Fruit fly (Drosophila melanogaster) whole organism, embryonic: ENCODE measurements around the gene CG1840.
A peak's percentile ranks its signal among the peaks of the same experiment; 100 is the strongest.

Experiments used
- BEAF-32 ChIP-seq: fragments of 200-800 bp; sonication (Bioruptor generic); optimal IDR thresholded peaks from 3 replicates; lab custom pipeline; 2017; ENCODE audit warnings: missing biosample characterization, missing genetic modification characterization, mild to moderate bottlenecking, moderate library complexity, missing genetic modification reagents
- CG10267 ChIP-seq: fragments of 200-800 bp; sonication (Bioruptor generic); optimal IDR thresholded peaks from 2 replicates; lab custom pipeline; 2018; ENCODE audit warnings: missing biosample characterization, mild to moderate bottlenecking, missing genetic modification characterization, moderate library complexity
- CG10565 ChIP-seq: fragments of 200-800 bp; sonication (Bioruptor generic); optimal IDR thresholded peaks from 3 replicates; lab custom pipeline; 2016; ENCODE audit warnings: missing biosample characterization, mild to moderate bottlenecking, missing genetic modification characterization
- CG11560 ChIP-seq: fragments of 200-800 bp; sonication (Bioruptor generic); IDR thresholded peaks from 3 replicates; pipeline ENCODE4 v1.3.6; 2022; ENCODE audit warnings: missing biosample characterization, missing genetic modification characterization
- CG12659 ChIP-seq: fragments of 200-800 bp; sonication (Bioruptor generic); optimal IDR thresholded peaks from 3 replicates; lab custom pipeline; 2017; ENCODE audit warnings: mild to moderate bottlenecking, missing biosample characterization, missing genetic modification reagents, missing genetic modification characterization
- CG13287 ChIP-seq: fragments of 200-800 bp; sonication (Bioruptor generic); IDR thresholded peaks from 2 replicates; pipeline ENCODE4 v1.3.6; 2022; ENCODE audit warnings: missing biosample characterization, missing genetic modification characterization; ENCODE audit not compliant: partially characterized antibody
- CG14965 ChIP-seq: fragments of 200-800 bp; sonication (Bioruptor generic); optimal IDR thresholded peaks from 2 replicates; lab custom pipeline; 2016; ENCODE audit warnings: missing biosample characterization, missing genetic modification characterization, borderline replicate concordance
- CG16863 ChIP-seq: fragments of 200-800 bp; sonication (Bioruptor generic); optimal IDR thresholded peaks from 3 replicates; lab custom pipeline; 2016; ENCODE audit warnings: missing biosample characterization, missing genetic modification characterization
- CG17612 ChIP-seq: fragments of 200-800 bp; sonication (Bioruptor generic); IDR thresholded peaks from 2 replicates; pipeline ENCODE4 v1.3.6; 2022; ENCODE audit warnings: missing biosample characterization, missing genetic modification characterization
- CG32772 ChIP-seq: fragments of 200-800 bp; sonication (Bioruptor generic); IDR thresholded peaks from 2 replicates; pipeline ENCODE4 v1.3.6; 2022; ENCODE audit warnings: missing biosample characterization, missing genetic modification characterization
- CG33557 ChIP-seq: fragments of 200-800 bp; sonication (Bioruptor generic); optimal IDR thresholded peaks from 2 replicates; lab custom pipeline; 2019; ENCODE audit warnings: missing biosample characterization, mild to moderate bottlenecking, missing genetic modification characterization, moderate library complexity
- CG34224 ChIP-seq: fragments of 200-800 bp; sonication (Bioruptor generic); IDR thresholded peaks from 3 replicates; pipeline ENCODE4 v1.3.6; 2022; ENCODE audit warnings: missing biosample characterization, missing genetic modification characterization; ENCODE audit not compliant: partially characterized antibody
- CG4730 ChIP-seq: fragments of 200-800 bp; sonication (Bioruptor generic); IDR thresholded peaks from 2 replicates; pipeline ENCODE4 v1.3.6; 2022; ENCODE audit warnings: missing biosample characterization, missing genetic modification characterization
- CG6254 ChIP-seq: fragments of 200-800 bp; sonication (Bioruptor generic); optimal IDR thresholded peaks from 3 replicates; lab custom pipeline; 2017; ENCODE audit warnings: mild to moderate bottlenecking, missing biosample characterization, missing genetic modification reagents, missing genetic modification characterization
- CG6272 ChIP-seq: fragments of 200-800 bp; sonication (Bioruptor generic); IDR thresholded peaks from 2 replicates; pipeline ENCODE4 v1.3.6; 2022; ENCODE audit warnings: missing biosample characterization, missing genetic modification characterization
- CG6683 ChIP-seq: fragments of 200-800 bp; sonication (Bioruptor generic); optimal IDR thresholded peaks from 2 replicates; lab custom pipeline; 2017; ENCODE audit warnings: missing biosample characterization, mild to moderate bottlenecking, missing genetic modification characterization, missing genetic modification reagents
- CG7271 ChIP-seq: fragments of 200-800 bp; sonication (Bioruptor generic); optimal IDR thresholded peaks from 2 replicates; lab custom pipeline; 2018; ENCODE audit warnings: missing biosample characterization, mild to moderate bottlenecking, missing genetic modification characterization, moderate library complexity
- CG8281 ChIP-seq: fragments of 200-800 bp; sonication (Bioruptor generic); optimal IDR thresholded peaks from 2 replicates; lab custom pipeline; 2018; ENCODE audit warnings: missing biosample characterization, mild to moderate bottlenecking, missing genetic modification characterization, moderate library complexity
- CG9215 ChIP-seq: fragments of 200-800 bp; sonication (Bioruptor generic); IDR thresholded peaks from 2 replicates; pipeline ENCODE4 v1.3.6; 2022; ENCODE audit warnings: missing biosample characterization, missing genetic modification characterization
- Dip2 ChIP-seq: fragments of 200-800 bp; sonication (Bioruptor generic); IDR thresholded peaks from 2 replicates; pipeline ENCODE4 v1.3.6; 2022; ENCODE audit warnings: missing biosample characterization, missing genetic modification characterization
- Fer2 ChIP-seq: fragments of 200-800 bp; sonication (Bioruptor generic); optimal IDR thresholded peaks from 2 replicates; lab custom pipeline; 2018; ENCODE audit warnings: missing biosample characterization, mild to moderate bottlenecking, missing genetic modification characterization, moderate library complexity
- Gug ChIP-seq: fragments of 200-800 bp; sonication (Bioruptor generic); IDR thresholded peaks from 4 replicates; pipeline ENCODE4 v1.3.6; 2022; ENCODE audit warnings: missing biosample characterization, missing genetic modification characterization
- H15 ChIP-seq: fragments of 200-800 bp; sonication (Bioruptor generic); IDR thresholded peaks from 3 replicates; pipeline ENCODE4 v1.3.6; 2022; ENCODE audit warnings: missing biosample characterization, missing genetic modification characterization
- H2.0 ChIP-seq: fragments of 200-800 bp; sonication (Bioruptor generic); IDR thresholded peaks from 2 replicates; pipeline ENCODE4 v1.3.6; 2022; ENCODE audit warnings: missing biosample characterization, missing genetic modification characterization
- MTF-1 ChIP-seq: fragments of 200-800 bp; sonication (Bioruptor generic); optimal IDR thresholded peaks from 2 replicates; lab custom pipeline; 2018; ENCODE audit warnings: missing biosample characterization, mild to moderate bottlenecking, missing genetic modification characterization, borderline replicate concordance
- Nf-YA ChIP-seq: fragments of 200-800 bp; sonication (Bioruptor generic); IDR thresholded peaks from 2 replicates; pipeline ENCODE4 v1.3.6; 2022; ENCODE audit warnings: missing biosample characterization, missing genetic modification characterization
- Oaz ChIP-seq: fragments of 200-800 bp; sonication (Bioruptor generic); IDR thresholded peaks from 2 replicates; pipeline ENCODE4 v1.3.6; 2022; ENCODE audit warnings: missing biosample characterization, missing genetic modification characterization
- Sin3A ChIP-seq: fragments of >200 bp; optimal IDR thresholded peaks from 2 replicates; lab custom pipeline; 2018
- ato ChIP-seq: fragments of 200-800 bp; sonication (Bioruptor generic); IDR thresholded peaks from 2 replicates; pipeline ENCODE4 v1.3.6; 2022; ENCODE audit warnings: missing biosample characterization, missing genetic modification characterization; ENCODE audit not compliant: partially characterized antibody
- btn ChIP-seq: fragments of 200-800 bp; sonication (Bioruptor generic); optimal IDR thresholded peaks from 2 replicates; lab custom pipeline; 2016; ENCODE audit warnings: missing biosample characterization, missing genetic modification characterization
- cad ChIP-seq: fragments of >200 bp; optimal IDR thresholded peaks from 2 replicates; lab custom pipeline; 2017; ENCODE audit warnings: missing biosample characterization, missing genetic modification characterization
- dysf ChIP-seq: fragments of 200-800 bp; sonication (Bioruptor generic); IDR thresholded peaks from 3 replicates; pipeline ENCODE4 v1.3.6; 2022; ENCODE audit warnings: missing biosample characterization, missing genetic modification characterization
- gfzf ChIP-seq: fragments of 200-800 bp; sonication (Bioruptor generic); optimal IDR thresholded peaks from 2 replicates; lab custom pipeline; 2016; ENCODE audit warnings: missing biosample characterization, mild to moderate bottlenecking, missing genetic modification characterization, moderate library complexity
- grau ChIP-seq: fragments of 200-800 bp; optimal IDR thresholded peaks from 3 replicates; lab custom pipeline; 2019; ENCODE audit warnings: missing biosample characterization, mild to moderate bottlenecking, missing genetic modification characterization, moderate library complexity
- grn ChIP-seq: fragments of 200-800 bp; sonication (Bioruptor generic); optimal IDR thresholded peaks from 3 replicates; lab custom pipeline; 2017; ENCODE audit warnings: missing biosample characterization, missing genetic modification characterization
- hth ChIP-seq: fragments of >200 bp; optimal IDR thresholded peaks from 2 replicates; lab custom pipeline; 2017; ENCODE audit warnings: inconsistent platforms
- jigr1 ChIP-seq: fragments of 200-800 bp; sonication (Bioruptor generic); IDR thresholded peaks from 3 replicates; pipeline ENCODE4 v1.3.6; 2022; ENCODE audit warnings: missing biosample characterization, missing genetic modification characterization
- klu ChIP-seq: fragments of 200-800 bp; sonication (Bioruptor generic); IDR thresholded peaks from 2 replicates; pipeline ENCODE4 v1.3.6; 2022; ENCODE audit warnings: missing biosample characterization, missing genetic modification characterization
- lab ChIP-seq: fragments of 200-800 bp; sonication (Bioruptor generic); optimal IDR thresholded peaks from 3 replicates; lab custom pipeline; 2017; ENCODE audit warnings: missing biosample characterization, missing genetic modification characterization, mild to moderate bottlenecking, moderate library complexity, missing genetic modification reagents
- lov ChIP-seq, 2 experiments: fragments of 200-800 bp in 1 of 2; fragments of >200 bp in 1 of 2; sonication (Bioruptor generic) in 1 of 2; IDR thresholded peaks in 1 of 2; optimal IDR thresholded peaks in 1 of 2; 2 replicates in 1 of 2; 3 replicates in 1 of 2; pipeline versions ENCODE4 v1.3.6 to Lab custom; 2017 to 2022; ENCODE audit warnings: missing biosample characterization in 1 of 2, missing genetic modification characterization in 1 of 2
- mirr ChIP-seq: fragments of 200-800 bp; sonication (Bioruptor generic); optimal IDR thresholded peaks from 3 replicates; lab custom pipeline; 2018; ENCODE audit warnings: missing biosample characterization, mild to moderate bottlenecking, missing genetic modification characterization
- oc ChIP-seq: fragments of 200-800 bp; sonication (Bioruptor generic); optimal IDR thresholded peaks from 2 replicates; lab custom pipeline; 2018; ENCODE audit warnings: missing biosample characterization, mild to moderate bottlenecking, missing genetic modification characterization, moderate library complexity
- otp ChIP-seq: fragments of 200-800 bp; sonication (Bioruptor generic); IDR thresholded peaks from 3 replicates; pipeline ENCODE4, ENCODE4 v1.3.6; 2022; ENCODE audit warnings: missing biosample characterization, missing genetic modification characterization
- p53 ChIP-seq: fragments of 200-800 bp; sonication (Bioruptor generic); optimal IDR thresholded peaks from 2 replicates; lab custom pipeline; 2016; ENCODE audit warnings: missing biosample characterization, missing genetic modification characterization
- pum ChIP-seq: fragments of 200-800 bp; sonication (Bioruptor generic); optimal IDR thresholded peaks from 2 replicates; lab custom pipeline; 2016; ENCODE audit warnings: missing biosample characterization, missing genetic modification characterization
- repo ChIP-seq: fragments of 200-800 bp; sonication (Bioruptor generic); optimal IDR thresholded peaks from 2 replicates; lab custom pipeline; 2016; ENCODE audit warnings: missing biosample characterization, missing genetic modification characterization
- sd ChIP-seq: fragments of 200-800 bp; sonication (Bioruptor generic); optimal IDR thresholded peaks from 3 replicates; lab custom pipeline; 2018; ENCODE audit warnings: missing biosample characterization, mild to moderate bottlenecking, missing genetic modification characterization, moderate library complexity
- shn ChIP-seq: fragments of 200-800 bp; sonication (Bioruptor generic); optimal IDR thresholded peaks from 3 replicates; lab custom pipeline; 2016; ENCODE audit warnings: missing biosample characterization, missing genetic modification characterization
- tgo ChIP-seq: fragments of 200-800 bp; sonication (Bioruptor generic); IDR thresholded peaks from 3 replicates; pipeline ENCODE4 v1.3.6; 2022; ENCODE audit warnings: missing biosample characterization, missing genetic modification characterization
- tin ChIP-seq: fragments of 200-800 bp; sonication (Bioruptor generic); optimal IDR thresholded peaks from 3 replicates; lab custom pipeline; 2016; ENCODE audit warnings: missing biosample characterization, missing genetic modification characterization
- tup ChIP-seq: fragments of 200-800 bp; sonication (Bioruptor generic); optimal IDR thresholded peaks from 2 replicates; lab custom pipeline; 2016; ENCODE audit warnings: missing biosample characterization, mild to moderate bottlenecking, missing genetic modification characterization, moderate library complexity
- unpg ChIP-seq: fragments of 200-800 bp; sonication (Bioruptor generic); optimal IDR thresholded peaks from 3 replicates; lab custom pipeline; 2018; ENCODE audit warnings: missing biosample characterization, mild to moderate bottlenecking, missing genetic modification characterization, moderate library complexity

Gene CG1840

dm6 chrX:11888142-11888541, at the start of gene CG1840:
Gene CG1840, plus strand, starts transcription at chrX:11888352.
- TF ChIP-seq Gug (GFP tag; lab: Robert Waterston, UW) (no peak), hth (no peak), otp (GFP tag; lab: Robert Waterston, UW) (no peak), CG14965 (GFP tag; lab: Kevin White, UChicago) (no peak), Sin3A (lab: Kevin White, UChicago) (no peak), dysf (no peak), H2.0 (GFP tag; lab: Robert Waterston, UW) (no peak), H15 (GFP tag; lab: Robert Waterston, UW) (no peak), pum (GFP tag; lab: Kevin White, UChicago) (no peak), CG34224 (peak; percentile 78), CG6254 (GFP tag; lab: Kevin White, UChicago) (no peak), MTF-1 (GFP tag; lab: Kevin White, UChicago) (no peak), gfzf (GFP tag; lab: Kevin White, UChicago) (peak; percentile 6), ato (GFP tag; lab: Robert Waterston, UW) (peak; percentile 70; the same call in 1 of the 2 replicates), cad (GFP tag; lab: Kevin White, UChicago) (no peak), BEAF-32 (peak; percentile 76), Fer2 (tag; lab: Kevin White, UChicago) (no peak), CG9215 (GFP tag; lab: Robert Waterston, UW) (no peak), Nf-YA (GFP tag; lab: Robert Waterston, UW) (no peak), oc (tag; lab: Kevin White, UChicago) (no peak), CG4730 (no peak), p53 (no peak), CG16863 (GFP tag; lab: Kevin White, UChicago) (no peak), grau (tag; lab: Kevin White, UChicago) (peak; percentile 25), mirr (GFP tag; lab: Kevin White, UChicago) (no peak), CG10267 (tag; lab: Kevin White, UChicago) (peak; percentile 44), sd (tag; lab: Kevin White, UChicago) (no peak), CG7271 (tag; lab: Kevin White, UChicago) (no peak), CG11560 (no peak), lov (optimal IDR thresholded peaks at IDR 0.05; lab: Kevin White, UChicago) (no peak), lov (GFP tag; IDR thresholded peaks at IDR 0.05; lab: Robert Waterston, UW) (no peak), CG13287 (GFP tag; lab: Robert Waterston, UW) (peak; percentile 85), CG10565 (GFP tag; lab: Kevin White, UChicago) (no peak), tin (GFP tag; lab: Kevin White, UChicago) (no peak), btn (GFP tag; lab: Kevin White, UChicago) (no peak), CG6272 (GFP tag; lab: Robert Waterston, UW) (no peak), CG8281 (tag; lab: Kevin White, UChicago) (no peak), repo (GFP tag; lab: Kevin White, UChicago) (no peak), jigr1 (GFP tag; lab: Robert Waterston, UW) (no peak), CG33557 (GFP tag; lab: Kevin White, UChicago) (no peak), grn (GFP tag; lab: Kevin White, UChicago) (no peak), CG17612 (GFP tag; lab: Robert Waterston, UW) (no peak), shn (no peak), tup (GFP tag; lab: Kevin White, UChicago) (no peak), klu (GFP tag; lab: Robert Waterston, UW) (no peak), tgo (GFP tag; lab: Robert Waterston, UW) (no peak), lab (no peak), Dip2 (GFP tag; lab: Robert Waterston, UW) (no peak), CG6683 (GFP tag; lab: Kevin White, UChicago) (no peak), unpg (GFP tag; lab: Kevin White, UChicago) (no peak), CG12659 (GFP tag; lab: Kevin White, UChicago) (peak; percentile 14), Oaz (GFP tag; lab: Robert Waterston, UW) (no peak), CG32772 (GFP tag; lab: Robert Waterston, UW) (peak; percentile 59; the same call in 1 of the 2 replicates)
